Worm (Caenorhabditis elegans) whole organism, late embryonic: ENCODE results near the gene chts-1.

ENCODE experiments used
- ama-1 ChIP-seq: fragments of 150-350 bp; optimal IDR thresholded peaks from 2 replicates; lab custom pipeline; 2014
- ceh-31 ChIP-seq: sonication (generic microtip); optimal IDR thresholded peaks from 2 replicates; lab custom pipeline; 2016; ENCODE audit warnings: missing genetic modification characterization, missing compliant biosample characterization
- che-1 ChIP-seq: sonication (generic microtip); optimal IDR thresholded peaks from 2 replicates; lab custom pipeline; 2016; ENCODE audit warnings: mild to moderate bottlenecking, missing genetic modification characterization, missing compliant biosample characterization
- elt-4 ChIP-seq: sonication (generic microtip); optimal IDR thresholded peaks from 2 replicates; lab custom pipeline; 2016; ENCODE audit warnings: missing genetic modification characterization, missing compliant biosample characterization
- fkh-10 ChIP-seq: fragments of 150-350 bp; optimal IDR thresholded peaks from 2 replicates; lab custom pipeline; 2014; ENCODE audit warnings: missing biosample characterization, missing genetic modification reagents, missing genetic modification characterization
- hlh-15 ChIP-seq: sonication (generic microtip); optimal IDR thresholded peaks from 2 replicates; lab custom pipeline; 2016; ENCODE audit warnings: missing genetic modification characterization, missing compliant biosample characterization
- hlh-30 ChIP-seq: sonication (generic microtip); optimal IDR thresholded peaks from 2 replicates; lab custom pipeline; 2017; ENCODE audit warnings: antibody characterized with exemption, missing genetic modification characterization, missing compliant biosample characterization; ENCODE audit not compliant: insufficient read depth
- lim-6 ChIP-seq: sonication (generic microtip); optimal IDR thresholded peaks from 2 replicates; lab custom pipeline; 2016; ENCODE audit warnings: missing genetic modification characterization, missing compliant biosample characterization
- nfya-1 ChIP-seq: sonication (generic microtip); optimal IDR thresholded peaks from 2 replicates; lab custom pipeline; 2017; ENCODE audit warnings: missing genetic modification characterization, mild to moderate bottlenecking, missing compliant biosample characterization, antibody characterized with exemption, moderate library complexity
- pha-4 ChIP-seq: fragments of 150-350 bp; optimal IDR thresholded peaks from 2 replicates; lab custom pipeline; 2018; ENCODE audit warnings: missing biosample characterization, missing genetic modification reagents, missing genetic modification characterization
- ttx-3 ChIP-seq: sonication (generic microtip); optimal IDR thresholded peaks from 2 replicates; lab custom pipeline; 2016; ENCODE audit warnings: missing genetic modification reagents, missing genetic modification characterization, missing compliant biosample characterization
- unc-55 ChIP-seq: sonication (generic microtip); optimal IDR thresholded peaks from 2 replicates; lab custom pipeline; 2017; ENCODE audit warnings: missing biosample characterization, missing genetic modification reagents, missing genetic modification characterization

- TF ChIP-seq pha-4: no peak
- no peak for TF ChIP-seq unc-55 (GFP tag; lab: Kevin White, UChicago)
- no peak for TF ChIP-seq fkh-10 (GFP tag; lab: Kevin White, UChicago)
- no peak for TF ChIP-seq hlh-30
- TF ChIP-seq ttx-3 (tag; lab: Kevin White, UChicago): no peak
- TF ChIP-seq elt-4 (tag; lab: Kevin White, UChicago): no peak
- TF ChIP-seq ama-1 (lab: Kevin White, UChicago): no peak
- TF ChIP-seq che-1 (tag; lab: Kevin White, UChicago): no peak
- no peak for TF ChIP-seq lim-6 (tag; lab: Kevin White, UChicago)
- TF ChIP-seq nfya-1 (tag; lab: Kevin White, UChicago): no peak
- TF ChIP-seq ceh-31: no peak
- TF ChIP-seq hlh-15 (tag; lab: Kevin White, UChicago): no peak
These were observed 6.8 kb downstream of the chts-1 start for ce11 chrX:7512714-7513113.
